Fruit fly (Drosophila melanogaster) whole organism, embryonic: Measurements from ENCODE around the gene CG15515.

Source experiments
- ATbp ChIP-seq: fragments of 200-800 bp; sonication (Bioruptor generic); optimal IDR thresholded peaks from 2 replicates; lab custom pipeline; 2017; ENCODE audit warnings: missing biosample characterization, mild to moderate bottlenecking, missing genetic modification characterization, missing genetic modification reagents
- Antp ChIP-seq: fragments of 200-800 bp; sonication (Bioruptor generic); optimal IDR thresholded peaks from 3 replicates; lab custom pipeline; 2016; ENCODE audit warnings: missing biosample characterization, missing genetic modification characterization
- Atf-2 ChIP-seq: fragments of 200-800 bp; sonication (Bioruptor generic); optimal IDR thresholded peaks from 2 replicates; lab custom pipeline; 2016; ENCODE audit warnings: missing biosample characterization, missing genetic modification characterization
- CG10543 ChIP-seq: fragments of 200-800 bp; sonication (Bioruptor generic); optimal IDR thresholded peaks from 3 replicates; lab custom pipeline; 2017; ENCODE audit warnings: missing biosample characterization, mild to moderate bottlenecking, missing genetic modification characterization, moderate library complexity
- CG11247 ChIP-seq: fragments of 200-800 bp; sonication (Bioruptor generic); IDR thresholded peaks from 2 replicates; pipeline ENCODE4 v1.3.6; 2022; ENCODE audit warnings: missing biosample characterization, missing genetic modification characterization
- CG12104 ChIP-seq: fragments of 200-800 bp; sonication (Bioruptor generic); optimal IDR thresholded peaks from 3 replicates; lab custom pipeline; 2016; ENCODE audit warnings: missing biosample characterization, missing genetic modification characterization
- CG15514 ChIP-seq: fragments of 200-800 bp; sonication (Bioruptor generic); optimal IDR thresholded peaks from 3 replicates; lab custom pipeline; 2017; ENCODE audit warnings: missing biosample characterization, missing genetic modification characterization, mild to moderate bottlenecking, moderate library complexity, missing genetic modification reagents
- CG18599 ChIP-seq: fragments of 200-800 bp; sonication (Bioruptor generic); optimal IDR thresholded peaks from 3 replicates; lab custom pipeline; 2017; ENCODE audit warnings: missing biosample characterization, missing genetic modification characterization, mild to moderate bottlenecking, moderate library complexity, missing genetic modification reagents
- CG2116 ChIP-seq: fragments of 200-800 bp; sonication (Bioruptor generic); optimal IDR thresholded peaks from 3 replicates; lab custom pipeline; 2018; ENCODE audit warnings: missing biosample characterization, mild to moderate bottlenecking, missing genetic modification characterization
- CG2202 ChIP-seq: fragments of 200-800 bp; sonication (Bioruptor generic); optimal IDR thresholded peaks from 2 replicates; lab custom pipeline; 2018; ENCODE audit warnings: missing biosample characterization, mild to moderate bottlenecking, missing genetic modification characterization
- CG3163 ChIP-seq: fragments of 200-800 bp; sonication (Bioruptor generic); optimal IDR thresholded peaks from 3 replicates; lab custom pipeline; 2016; ENCODE audit warnings: missing biosample characterization, missing genetic modification characterization
- CG6791 ChIP-seq: fragments of 200-800 bp; sonication (Bioruptor generic); IDR thresholded peaks from 3 replicates; pipeline ENCODE4 v1.3.6; 2022; ENCODE audit warnings: missing biosample characterization, missing genetic modification characterization; ENCODE audit not compliant: partially characterized antibody
- CG7987 ChIP-seq: fragments of 200-800 bp; sonication (Bioruptor generic); optimal IDR thresholded peaks from 2 replicates; lab custom pipeline; 2018; ENCODE audit warnings: missing biosample characterization, mild to moderate bottlenecking, missing genetic modification characterization, moderate library complexity
- CG9876 ChIP-seq: fragments of 200-800 bp; sonication (Bioruptor generic); optimal IDR thresholded peaks from 2 replicates; lab custom pipeline; 2016; ENCODE audit warnings: missing biosample characterization, missing genetic modification characterization
- ERR ChIP-seq: fragments of 200-800 bp; sonication (Bioruptor generic); optimal IDR thresholded peaks from 2 replicates; lab custom pipeline; 2016; ENCODE audit warnings: missing biosample characterization, missing genetic modification characterization
- Elba2 ChIP-seq: fragments of 200-800 bp; sonication (Bioruptor generic); optimal IDR thresholded peaks from 3 replicates; lab custom pipeline; 2016; ENCODE audit warnings: missing biosample characterization, missing genetic modification characterization
- HLHmδ ChIP-seq: fragments of 200-800 bp; sonication (Bioruptor generic); optimal IDR thresholded peaks from 2 replicates; lab custom pipeline; 2018; ENCODE audit warnings: missing biosample characterization, mild to moderate bottlenecking, missing genetic modification characterization, moderate library complexity
- Hr51 ChIP-seq, 2 experiments: fragments of 200-800 bp; sonication (Bioruptor generic); optimal IDR thresholded peaks; 2 replicates in 1 of 2; 3 replicates in 1 of 2; lab custom pipeline; 2016 to 2018; ENCODE audit warnings: missing biosample characterization in 2 of 2, missing genetic modification characterization in 2 of 2, mild to moderate bottlenecking in 1 of 2, moderate library complexity in 1 of 2
- Jarid2 ChIP-seq: fragments of 200-800 bp; sonication (Bioruptor generic); optimal IDR thresholded peaks from 3 replicates; lab custom pipeline; 2017; ENCODE audit warnings: mild to moderate bottlenecking, missing biosample characterization, missing genetic modification reagents, missing genetic modification characterization
- Lhr ChIP-seq: fragments of 200-800 bp; sonication (Bioruptor generic); optimal IDR thresholded peaks from 3 replicates; lab custom pipeline; 2017; ENCODE audit warnings: mild to moderate bottlenecking, missing biosample characterization, missing genetic modification reagents, missing genetic modification characterization
- NK7.1 ChIP-seq: fragments of 200-800 bp; sonication (Bioruptor generic); optimal IDR thresholded peaks from 3 replicates; lab custom pipeline; 2016; ENCODE audit warnings: missing biosample characterization, missing genetic modification characterization
- Pdp1 ChIP-seq, 2 experiments: fragments of 200-800 bp; sonication (Bioruptor generic); optimal IDR thresholded peaks; 3 replicates each; lab custom pipeline; 2016; ENCODE audit warnings: missing biosample characterization in 2 of 2, missing genetic modification characterization in 2 of 2, mild to moderate bottlenecking in 1 of 2, moderate library complexity in 1 of 2
- Ssrp ChIP-seq: fragments of 200-800 bp; sonication (Bioruptor generic); optimal IDR thresholded peaks from 2 replicates; lab custom pipeline; 2018; ENCODE audit warnings: missing biosample characterization, mild to moderate bottlenecking, missing genetic modification characterization, moderate library complexity
- Stat92E ChIP-seq, 3 experiments: fragments of >200 bp in 2 of 3; fragments of 200-800 bp in 1 of 3; sonication (Bioruptor generic) in 1 of 3; optimal IDR thresholded peaks; 2 replicates each; lab custom pipeline; 2017 to 2019; ENCODE audit warnings: missing biosample characterization in 3 of 3, missing genetic modification characterization in 3 of 3, mild to moderate bottlenecking in 1 of 3, moderate library complexity in 1 of 3
- Trl ChIP-seq, 3 experiments: fragments of >200 bp in 2 of 3; fragments of 200-800 bp in 1 of 3; sonication (Bioruptor generic) in 1 of 3; optimal IDR thresholded peaks; 2 replicates in 1 of 3; 3 replicates in 2 of 3; lab custom pipeline; 2016 to 2017; ENCODE audit warnings: missing biosample characterization in 1 of 3, missing genetic modification characterization in 1 of 3
- Usf ChIP-seq: fragments of 200-800 bp; sonication (Bioruptor generic); optimal IDR thresholded peaks from 2 replicates; lab custom pipeline; 2017; ENCODE audit warnings: missing genotype, missing biosample characterization, missing genetic modification characterization
- amos ChIP-seq: fragments of 200-800 bp; sonication (Bioruptor generic); IDR thresholded peaks from 2 replicates; pipeline ENCODE4 v1.3.6; 2022; ENCODE audit warnings: missing biosample characterization, missing genetic modification characterization; ENCODE audit not compliant: partially characterized antibody
- cg ChIP-seq: fragments of 200-800 bp; sonication (Bioruptor generic); optimal IDR thresholded peaks from 3 replicates; lab custom pipeline; 2019; ENCODE audit warnings: missing biosample characterization, mild to moderate bottlenecking, missing genetic modification characterization, moderate library complexity
- chinmo ChIP-seq: fragments of 200-800 bp; sonication (Bioruptor generic); IDR thresholded peaks from 4 replicates; pipeline ENCODE4 v1.3.6; 2022; ENCODE audit warnings: missing biosample characterization, missing genetic modification characterization; ENCODE audit not compliant: partially characterized antibody
- chm ChIP-seq: fragments of 200-800 bp; sonication (Bioruptor generic); IDR thresholded peaks from 2 replicates; pipeline ENCODE4 v1.3.6; 2022; ENCODE audit warnings: missing biosample characterization, missing genetic modification characterization
- fru ChIP-seq: fragments of >200 bp; optimal IDR thresholded peaks from 2 replicates; lab custom pipeline; 2017
- ftz-f1 ChIP-seq: fragments of 200-800 bp; sonication (Bioruptor generic); optimal IDR thresholded peaks from 2 replicates; lab custom pipeline; 2016; ENCODE audit warnings: missing biosample characterization, missing genetic modification characterization
- grn ChIP-seq: fragments of 200-800 bp; sonication (Bioruptor generic); optimal IDR thresholded peaks from 3 replicates; lab custom pipeline; 2017; ENCODE audit warnings: missing biosample characterization, missing genetic modification characterization
- insv ChIP-seq, 2 experiments: fragments of 200-800 bp; sonication (Bioruptor generic); optimal IDR thresholded peaks; 3 replicates each; lab custom pipeline; 2016 to 2018; ENCODE audit warnings: missing biosample characterization in 2 of 2, missing genetic modification characterization in 2 of 2
- klu ChIP-seq: fragments of 200-800 bp; sonication (Bioruptor generic); IDR thresholded peaks from 2 replicates; pipeline ENCODE4 v1.3.6; 2022; ENCODE audit warnings: missing biosample characterization, missing genetic modification characterization
- kni ChIP-seq: fragments of 200-800 bp; sonication (Bioruptor generic); optimal IDR thresholded peaks from 3 replicates; lab custom pipeline; 2017; ENCODE audit warnings: mild to moderate bottlenecking, missing biosample characterization, missing genetic modification reagents, missing genetic modification characterization
- nerfin-1 ChIP-seq: fragments of 200-800 bp; sonication (Bioruptor generic); optimal IDR thresholded peaks from 3 replicates; lab custom pipeline; 2019; ENCODE audit warnings: missing biosample characterization, mild to moderate bottlenecking, missing genetic modification characterization, moderate library complexity
- pb ChIP-seq: fragments of 200-800 bp; sonication (Bioruptor generic); optimal IDR thresholded peaks from 3 replicates; lab custom pipeline; 2016; ENCODE audit warnings: missing biosample characterization, missing genetic modification characterization
- psq ChIP-seq: fragments of 200-800 bp; sonication (Bioruptor generic); optimal IDR thresholded peaks from 2 replicates; lab custom pipeline; 2017; ENCODE audit warnings: missing biosample characterization, missing genetic modification characterization
- ranshi ChIP-seq: fragments of 200-800 bp; sonication (Bioruptor generic); IDR thresholded peaks from 2 replicates; pipeline ENCODE4 v1.3.6; 2022; ENCODE audit warnings: missing biosample characterization, missing genetic modification characterization
- run ChIP-seq: fragments of 200-800 bp; sonication (Bioruptor generic); optimal IDR thresholded peaks from 3 replicates; lab custom pipeline; 2018; ENCODE audit warnings: missing biosample characterization, mild to moderate bottlenecking, missing genetic modification characterization
- shn ChIP-seq: fragments of 200-800 bp; sonication (Bioruptor generic); optimal IDR thresholded peaks from 3 replicates; lab custom pipeline; 2016; ENCODE audit warnings: missing biosample characterization, missing genetic modification characterization
- slbo ChIP-seq: fragments of 200-800 bp; sonication (Bioruptor generic); IDR thresholded peaks from 2 replicates; pipeline ENCODE4 v1.3.6; 2022; ENCODE audit warnings: missing biosample characterization, missing genetic modification characterization
- stwl ChIP-seq: fragments of 200-800 bp; sonication (Bioruptor generic); optimal IDR thresholded peaks from 3 replicates; lab custom pipeline; 2018; ENCODE audit warnings: missing biosample characterization, mild to moderate bottlenecking, missing genetic modification characterization, moderate library complexity
- tap ChIP-seq: fragments of 200-800 bp; optimal IDR thresholded peaks from 3 replicates; lab custom pipeline; 2019; ENCODE audit warnings: missing biosample characterization, mild to moderate bottlenecking, missing genetic modification characterization, moderate library complexity
- toy ChIP-seq: fragments of 200-800 bp; sonication (Bioruptor generic); IDR thresholded peaks from 2 replicates; pipeline ENCODE4 v1.3.6; 2022; ENCODE audit warnings: missing biosample characterization, missing genetic modification characterization
- unc-4 ChIP-seq: fragments of 200-800 bp; sonication (Bioruptor generic); IDR thresholded peaks from 2 replicates; pipeline ENCODE4 v1.3.6; 2022; ENCODE audit warnings: missing biosample characterization, missing genetic modification characterization; ENCODE audit not compliant: partially characterized antibody
- wdn ChIP-seq: fragments of 200-800 bp; sonication (Bioruptor generic); IDR thresholded peaks from 2 replicates; pipeline ENCODE4 v1.3.6; 2022; ENCODE audit warnings: missing biosample characterization, missing genetic modification characterization
- z ChIP-seq: fragments of 200-800 bp; sonication (Bioruptor generic); IDR thresholded peaks from 3 replicates; pipeline ENCODE4 v1.3.6; 2022; ENCODE audit warnings: missing biosample characterization, missing genetic modification characterization

Gene CG15515

dm6 chr3R:29876733-29877193, 28.5 kb upstream of the CG15515 start, which contains the start of gene CG31038 (continued):
- TF ChIP-seq ATbp (GFP tag; lab: Kevin White, UChicago) (no peak), Elba2 (no peak), Trl (optimal IDR thresholded peaks at IDR 0.05; lab: Kevin White, UChicago) (peak; percentile 53 to 79), Trl (GFP tag; optimal IDR thresholded peaks at IDR 0.05; lab: Kevin White, UChicago) (peak; percentile 23), z (GFP tag; lab: Robert Waterston, UW) (peak; percentile 80), Pdp1 (GFP tag; optimal IDR thresholded peaks at IDR 0.05; lab: Kevin White, UChicago) (no peak), grn (GFP tag; lab: Kevin White, UChicago) (peak; percentile 60), toy (no peak), ranshi (GFP tag; lab: Robert Waterston, UW) (peak; percentile 25; the same call in 1 of the 2 replicates), CG9876 (GFP tag; lab: Kevin White, UChicago) (no peak), Antp (GFP tag; lab: Kevin White, UChicago) (no peak), wdn (GFP tag; lab: Robert Waterston, UW) (no peak), CG15514 (GFP tag; lab: Kevin White, UChicago) (no peak), unc-4 (GFP tag; lab: Robert Waterston, UW) (peak; percentile 40; the same call in 1 of the 2 replicates), CG6791 (GFP tag; lab: Robert Waterston, UW) (peak; percentile 69; the same call in 2 of the 3 replicates), psq (GFP tag; lab: Kevin White, UChicago) (no peak), ftz-f1 (no peak), Atf-2 (GFP tag; lab: Kevin White, UChicago) (no peak), Usf (GFP tag; lab: Kevin White, UChicago) (no peak), tap (tag; lab: Kevin White, UChicago) (peak; percentile 21), stwl (peak; percentile 13), CG7987 (GFP tag; lab: Kevin White, UChicago) (peak; percentile 34), HLHmδ (GFP tag; lab: Kevin White, UChicago) (peak; percentile 89), CG2202 (tag; lab: Kevin White, UChicago) (no peak), CG11247 (GFP tag; lab: Robert Waterston, UW) (no peak), CG10543 (GFP tag; lab: Kevin White, UChicago) (peak; percentile 34), Lhr (no peak), NK7.1 (GFP tag; lab: Kevin White, UChicago) (peak; percentile 1), kni (peak; percentile 58), fru (lab: Kevin White, UChicago) (no peak), shn (GFP tag; lab: Kevin White, UChicago) (peak; percentile 23), chinmo (GFP tag; lab: Robert Waterston, UW) (peak; percentile 93; the same call in 3 of the 4 replicates), amos (peak; percentile 39; the same call in 1 of the 2 replicates), CG2116 (GFP tag; lab: Kevin White, UChicago) (no peak), slbo (GFP tag; lab: Robert Waterston, UW) (peak; percentile 33; the same call in 1 of the 2 replicates), Jarid2 (GFP tag; lab: Kevin White, UChicago) (peak; percentile 96), insv (GFP tag; optimal IDR thresholded peaks at IDR 0.05; lab: Kevin White, UChicago) (no peak), Stat92E (GFP tag; optimal IDR thresholded peaks at IDR 0.05; lab: Kevin White, UChicago) (peak in 1 of 3 experiments; percentile 32), nerfin-1 (peak; percentile 20), Hr51 (GFP tag; optimal IDR thresholded peaks at IDR 0.05; lab: Kevin White, UChicago) (peak in 1 of 2 experiments; percentile 25), CG3163 (GFP tag; lab: Kevin White, UChicago) (peak; percentile 79), CG12104 (GFP tag; lab: Kevin White, UChicago) (no peak), pb (peak; percentile 8), chm (GFP tag; lab: Robert Waterston, UW) (peak; percentile 77), ERR (GFP tag; lab: Kevin White, UChicago) (no peak), Ssrp (tag; lab: Kevin White, UChicago) (no peak), run (no peak), CG18599 (GFP tag; lab: Kevin White, UChicago) (peak; percentile 15), klu (GFP tag; lab: Robert Waterston, UW) (no peak), cg (GFP tag; lab: Kevin White, UChicago) (peak; percentile 97)
